Worm (Caenorhabditis elegans): ENCODE measurements around the gene pcp-5.

DNA sequence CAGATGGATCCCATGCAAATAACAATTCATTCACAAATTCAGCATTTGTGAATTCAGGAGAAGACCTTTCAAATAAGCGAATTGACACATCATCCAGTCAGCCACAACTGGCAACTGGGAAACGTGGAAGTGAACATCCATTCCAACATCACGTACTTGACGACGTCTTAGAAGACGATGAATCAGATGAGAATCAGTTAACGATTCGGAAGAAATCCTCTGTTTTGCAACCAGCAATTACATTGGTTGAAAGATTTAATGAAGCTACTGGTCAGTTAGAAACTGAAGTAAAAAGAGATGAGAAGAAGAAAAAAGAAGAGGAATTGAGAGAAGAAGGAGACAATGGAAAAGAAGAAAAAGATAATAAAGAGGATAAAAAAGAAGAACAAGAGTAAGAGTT, 4.0 kb downstream of the pcp-5 start:
- TF ChIP-seq him-1 (tag; optimal IDR thresholded peaks at IDR 0.05) (no peak), W03F9.2 (tag; optimal IDR thresholded peaks at IDR 0.05) (no peak), dao-5 (tag; optimal IDR thresholded peaks at IDR 0.05) (no peak)
